Worm (Caenorhabditis elegans): ENCODE results near the gene K02D10.3.

K02D10.3 gene

ce11 chrIII:8799964-8800795, 28.4 kb upstream of the K02D10.3 start, which contains the start of gene F54F2.6:
F54F2.6 (minus strand) TSS chrIII:8800701.
- TF ChIP-seq cog-1 (tag; optimal IDR thresholded peaks at IDR 0.05) (peak; percentile 94), flt-1 (GFP tag; IDR thresholded peaks at IDR 0.05) (peak; percentile 65; the same call in 1 of the 2 replicates), ref-1 (GFP tag; conservative IDR thresholded peaks at IDR 0.05) (no peak), tab-1 (GFP tag; IDR thresholded peaks at IDR 0.05) (0 out of 2 replicates have a peak, but pooled peaks have one; percentile 33)

ce11 chrIII:8797211-8797733, 25.5 kb upstream of the K02D10.3 start:
- TF ChIP-seq flt-1 (GFP tag; IDR thresholded peaks at IDR 0.05) (0 out of 2 replicates have a peak, but pooled peaks have one; percentile 16), klf-2 (GFP tag; conservative IDR thresholded peaks at IDR 0.05) (no peak), ztf-23 (GFP tag; IDR thresholded peaks at IDR 0.05) (no peak), T22C8.4 (GFP tag; IDR thresholded peaks at IDR 0.05) (no peak), cog-1 (tag; optimal IDR thresholded peaks at IDR 0.05) (no peak), ref-1 (GFP tag; conservative IDR thresholded peaks at IDR 0.05) (no peak), tab-1 (GFP tag; IDR thresholded peaks at IDR 0.05) (no peak), ztf-29 (GFP tag; IDR thresholded peaks at IDR 0.05) (no peak)

ce11 chrIII:8795595-8796141, 23.9 kb upstream of the K02D10.3 start:
- TF ChIP-seq T22C8.4 (GFP tag; IDR thresholded peaks at IDR 0.05) (peak; percentile 68), cog-1 (tag; optimal IDR thresholded peaks at IDR 0.05) (peak; percentile 82), tab-1 (GFP tag; IDR thresholded peaks at IDR 0.05) (no peak), ref-1 (GFP tag; conservative IDR thresholded peaks at IDR 0.05) (no peak)

ce11 chrIII:8794793-8795192, 23.0 kb upstream of the K02D10.3 start:
- peak; percentile 67; the same call in 1 of the 2 replicates for TF ChIP-seq flt-1 (GFP tag; IDR thresholded peaks at IDR 0.05)
- TF ChIP-seq T22C8.4 (GFP tag; IDR thresholded peaks at IDR 0.05): no peak
- TF ChIP-seq cog-1 (tag; optimal IDR thresholded peaks at IDR 0.05): peak; percentile 23

- TF ChIP-seq cog-1 (tag; optimal IDR thresholded peaks at IDR 0.05): no peak
- TF ChIP-seq tab-1 (GFP tag; IDR thresholded peaks at IDR 0.05): no peak
- TF ChIP-seq flt-1 (GFP tag; IDR thresholded peaks at IDR 0.05): no peak
- no peak for TF ChIP-seq ref-1 (GFP tag; conservative IDR thresholded peaks at IDR 0.05)
- no peak for TF ChIP-seq med-1 (GFP tag; optimal IDR thresholded peaks at IDR 0.05; ENCODE audit: insufficient read depth)
- no peak for TF ChIP-seq ztf-29 (GFP tag; IDR thresholded peaks at IDR 0.05)
- TF ChIP-seq T22C8.4 (GFP tag; IDR thresholded peaks at IDR 0.05): no peak
- TF ChIP-seq klf-2 (GFP tag; conservative IDR thresholded peaks at IDR 0.05): no peak
- no peak for TF ChIP-seq ztf-23 (GFP tag; IDR thresholded peaks at IDR 0.05)
Measured at ce11 chrIII:8792251-8792650, 20.5 kb upstream of the K02D10.3 start, which contains the start of gene ztf-1. ztf-1 (minus strand) TSS chrIII:8792351.

DNA sequence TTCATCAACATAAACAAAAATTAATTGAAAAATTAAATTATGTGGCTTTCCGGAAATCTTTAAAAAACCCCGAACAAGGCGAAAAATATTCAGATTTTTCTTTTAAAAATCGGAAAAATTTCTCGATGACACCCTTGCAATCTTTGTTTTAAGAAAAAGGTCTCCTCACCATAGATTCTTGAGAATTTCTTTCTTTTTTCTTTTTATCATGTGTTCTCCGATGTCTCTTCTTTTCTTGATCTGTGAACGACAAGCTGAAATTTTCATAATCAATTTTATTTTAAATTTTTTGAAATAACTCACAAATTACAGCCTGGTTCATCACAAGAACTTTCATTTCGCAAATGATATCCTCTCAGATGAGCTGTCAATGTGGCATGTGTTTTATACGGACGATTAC, 19.5 kb upstream of the K02D10.3 start, which contains the start of the genes zfp-1 and F54F2.14:
zfp-1 (plus strand) TSS at position 301 of the 400 bp plus-strand sequence.
F54F2.14 (plus strand) TSS at position 312 of the 400 bp plus-strand sequence.
- TF ChIP-seq klf-2 (GFP tag; conservative IDR thresholded peaks at IDR 0.05) (no peak), ztf-23 (GFP tag; IDR thresholded peaks at IDR 0.05) (no peak), cog-1 (tag; optimal IDR thresholded peaks at IDR 0.05) (no peak), tab-1 (GFP tag; IDR thresholded peaks at IDR 0.05) (no peak), ztf-29 (GFP tag; IDR thresholded peaks at IDR 0.05) (no peak), flt-1 (GFP tag; IDR thresholded peaks at IDR 0.05) (no peak), med-1 (GFP tag; optimal IDR thresholded peaks at IDR 0.05; ENCODE audit: insufficient read depth) (no peak), T22C8.4 (GFP tag; IDR thresholded peaks at IDR 0.05) (no peak), ref-1 (GFP tag; conservative IDR thresholded peaks at IDR 0.05) (no peak)

ce11 chrIII:8788690-8789089, 16.9 kb upstream of the K02D10.3 start:
- TF ChIP-seq ztf-23 (GFP tag; IDR thresholded peaks at IDR 0.05): no peak
- no peak for TF ChIP-seq med-1 (GFP tag; optimal IDR thresholded peaks at IDR 0.05; ENCODE audit: insufficient read depth)
- TF ChIP-seq klf-2 (GFP tag; conservative IDR thresholded peaks at IDR 0.05): no peak
- no peak for TF ChIP-seq cog-1 (tag; optimal IDR thresholded peaks at IDR 0.05)
- TF ChIP-seq ztf-29 (GFP tag; IDR thresholded peaks at IDR 0.05): no peak

- no peak for TF ChIP-seq flt-1 (GFP tag; IDR thresholded peaks at IDR 0.05)
- TF ChIP-seq cog-1 (tag; optimal IDR thresholded peaks at IDR 0.05): no peak
- TF ChIP-seq ref-1 (GFP tag; conservative IDR thresholded peaks at IDR 0.05): no peak
- TF ChIP-seq T22C8.4 (GFP tag; IDR thresholded peaks at IDR 0.05): no peak
- TF ChIP-seq med-1 (GFP tag; optimal IDR thresholded peaks at IDR 0.05; ENCODE audit: insufficient read depth): no peak
Measured at ce11 chrIII:8786077-8786476, 14.3 kb upstream of the K02D10.3 start, which contains the start of gene K02D10.8. K02D10.8 (plus strand) TSS chrIII:8786377.

- TF ChIP-seq cog-1 (tag; optimal IDR thresholded peaks at IDR 0.05) (no peak), ztf-23 (GFP tag; IDR thresholded peaks at IDR 0.05) (no peak), med-1 (GFP tag; optimal IDR thresholded peaks at IDR 0.05; ENCODE audit: insufficient read depth) (no peak), ref-1 (GFP tag; conservative IDR thresholded peaks at IDR 0.05) (no peak), T22C8.4 (GFP tag; IDR thresholded peaks at IDR 0.05) (no peak), klf-2 (GFP tag; conservative IDR thresholded peaks at IDR 0.05) (no peak), ztf-29 (GFP tag; IDR thresholded peaks at IDR 0.05) (no peak), tab-1 (GFP tag; IDR thresholded peaks at IDR 0.05) (no peak), flt-1 (GFP tag; IDR thresholded peaks at IDR 0.05) (no peak)
Measured at ce11 chrIII:8785426-8785825, 13.7 kb upstream of the K02D10.3 start.

DNA sequence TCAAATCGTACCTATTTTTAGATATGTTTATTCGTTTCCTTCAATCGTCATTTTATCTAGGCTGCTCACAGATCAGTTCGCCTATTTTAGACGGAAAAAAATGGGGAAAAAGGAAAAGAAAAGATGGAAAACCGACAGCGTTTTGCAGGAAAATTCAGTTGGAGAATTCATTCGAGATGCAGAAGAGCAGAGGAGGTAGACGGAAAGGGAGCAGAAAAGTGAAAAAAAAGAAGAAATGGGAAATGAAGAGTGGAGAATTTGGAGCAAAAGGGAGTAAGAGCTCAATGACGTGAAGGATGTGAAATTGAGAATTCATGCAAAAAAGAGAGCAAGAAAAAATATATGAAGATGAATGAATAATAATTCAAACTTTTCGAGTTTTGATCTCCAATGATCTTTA, 12.7 kb upstream of the K02D10.3 start:
- TF ChIP-seq med-1 (GFP tag; optimal IDR thresholded peaks at IDR 0.05; ENCODE audit: insufficient read depth) (no peak), ztf-23 (GFP tag; IDR thresholded peaks at IDR 0.05) (no peak), ztf-29 (GFP tag; IDR thresholded peaks at IDR 0.05) (no peak), ref-1 (GFP tag; conservative IDR thresholded peaks at IDR 0.05) (no peak), klf-2 (GFP tag; conservative IDR thresholded peaks at IDR 0.05) (no peak), flt-1 (GFP tag; IDR thresholded peaks at IDR 0.05) (no peak), tab-1 (GFP tag; IDR thresholded peaks at IDR 0.05) (no peak), T22C8.4 (GFP tag; IDR thresholded peaks at IDR 0.05) (no peak), cog-1 (tag; optimal IDR thresholded peaks at IDR 0.05) (no peak)
